Worm (Caenorhabditis elegans): ENCODE measurements around the gene T23E7.6.

T23E7.6 gene

ce11 chrX:17684767-17685166 lies at the start of gene T23E7.6:
TSS of gene T23E7.6 (minus strand) at chrX:17684811.
- TF ChIP-seq hlh-11 (tag; optimal IDR thresholded peaks at IDR 0.05) (peak; percentile 62), cey-2 (tag; optimal IDR thresholded peaks at IDR 0.05; ENCODE audit: borderline replicate concordance, insufficient read depth) (no peak), hlh-30 (tag; optimal IDR thresholded peaks at IDR 0.05; ENCODE audit: insufficient read depth) (peak; percentile 75), zip-11 (GFP tag; IDR thresholded peaks at IDR 0.05) (no peak), lir-3 (tag; optimal IDR thresholded peaks at IDR 0.05) (no peak), gei-8 (GFP tag; optimal IDR thresholded peaks at IDR 0.05) (no peak), lim-7 (GFP tag; IDR thresholded peaks at IDR 0.05) (no peak), ztf-7 (tag; optimal IDR thresholded peaks at IDR 0.05) (no peak), unc-62 (GFP tag; optimal IDR thresholded peaks at IDR 0.05 in 1 of 2) (no peak), unc-62 (tag; optimal IDR thresholded peaks at IDR 0.05) (no peak), ceh-20 (GFP tag; IDR thresholded peaks at IDR 0.05) (no peak), sdz-12 (GFP tag; optimal IDR thresholded peaks at IDR 0.05) (no peak), Y105C5A.15 (GFP tag; IDR thresholded peaks at IDR 0.05) (no peak), lin-15B (tag; optimal IDR thresholded peaks at IDR 0.05) (no peak), mdl-1 (tag; optimal IDR thresholded peaks at IDR 0.05) (peak in 1 of 2 experiments; percentile 32), Y75B8A.6 (GFP tag; IDR thresholded peaks at IDR 0.05) (no peak), jun-1 (tag; optimal IDR thresholded peaks at IDR 0.05) (no peak), lin-1 (GFP tag; IDR thresholded peaks at IDR 0.05) (no peak), hmg-1.1 (GFP tag; IDR thresholded peaks at IDR 0.05) (no peak), pha-4 (GFP tag; IDR thresholded peaks at IDR 0.05) (no peak), pha-4 (tag; optimal IDR thresholded peaks at IDR 0.05) (no peak), nhr-28 (tag; optimal IDR thresholded peaks at IDR 0.05) (peak; percentile 74), Y48G9A.11 (GFP tag; IDR thresholded peaks at IDR 0.05) (no peak), mxl-3 (GFP tag; optimal IDR thresholded peaks at IDR 0.05) (peak; percentile 21), mxl-2 (GFP tag; conservative IDR thresholded peaks at IDR 0.05) (no peak), mep-1 (tag; optimal IDR thresholded peaks at IDR 0.05) (no peak), F44E2.7 (GFP tag; IDR thresholded peaks at IDR 0.05) (no peak), D1046.2 (GFP tag; IDR thresholded peaks at IDR 0.05) (no peak)

ce11 chrX:17714342-17715011 lies 29.9 kb upstream of the T23E7.6 start, which contains the start of gene cTel55X.1:
TSS of gene cTel55X.1 (plus strand) at chrX:17714961.
- TF ChIP-seq hlh-11 (tag; optimal IDR thresholded peaks at IDR 0.05) (peak; percentile 39), ztf-11 (tag; optimal IDR thresholded peaks at IDR 0.05) (no peak), nhr-25 (tag; optimal IDR thresholded peaks at IDR 0.05; ENCODE audit: borderline replicate concordance, insufficient read depth) (no peak), hlh-30 (tag; optimal IDR thresholded peaks at IDR 0.05; ENCODE audit: insufficient read depth) (peak; percentile 24), aha-1 (tag) (peak; percentile 74), dmd-6 (GFP tag; IDR thresholded peaks at IDR 0.05) (peak; percentile 68), pqm-1 (tag; optimal IDR thresholded peaks at IDR 0.05) (peak; percentile 71), dve-1 (tag; optimal IDR thresholded peaks at IDR 0.05; ENCODE audit: insufficient read depth) (peak; percentile 68), daf-16 (GFP tag; optimal IDR thresholded peaks at IDR 0.05) (no peak), daf-16 (tag; optimal IDR thresholded peaks at IDR 0.05) (peak; percentile 53), hmg-1.1 (GFP tag; IDR thresholded peaks at IDR 0.05) (no peak), mes-2 (tag; optimal IDR thresholded peaks at IDR 0.05; ENCODE audit: poor library complexity, severe bottlenecking) (peak; percentile 47), mep-1 (tag; optimal IDR thresholded peaks at IDR 0.05) (peak; percentile 16), nhr-42 (GFP tag; IDR thresholded peaks at IDR 0.05) (no peak), arid-1 (GFP tag; conservative IDR thresholded peaks at IDR 0.05) (no peak), mdt-29 (GFP tag; IDR thresholded peaks at IDR 0.05) (no peak), mdl-1 (tag; optimal IDR thresholded peaks at IDR 0.05) (peak in 1 of 2 experiments; percentile 35), nhr-28 (tag; optimal IDR thresholded peaks at IDR 0.05) (peak; percentile 77), unc-39 (tag; optimal IDR thresholded peaks at IDR 0.05) (no peak), nhr-77 (tag; optimal IDR thresholded peaks at IDR 0.05) (peak; percentile 23), Y48G9A.11 (GFP tag; IDR thresholded peaks at IDR 0.05) (no peak), pha-4 (GFP tag; IDR thresholded peaks at IDR 0.05) (no peak), pha-4 (tag; optimal IDR thresholded peaks at IDR 0.05) (no peak)
